Fruit fly (Drosophila melanogaster) whole organism, embryonic: ENCODE measurements around the gene Hmr.
A peak's percentile ranks its signal among the peaks of the same experiment; 100 is the strongest.

ENCODE experiments used
- Atf3 ChIP-seq: fragments of 200-800 bp; sonication (Bioruptor generic); optimal IDR thresholded peaks from 3 replicates; lab custom pipeline; 2016; ENCODE audit warnings: missing biosample characterization, missing genetic modification characterization
- Awh ChIP-seq: fragments of 200-800 bp; sonication (Bioruptor generic); IDR thresholded peaks from 2 replicates; pipeline ENCODE4, ENCODE4 v1.3.6; 2022; ENCODE audit warnings: missing biosample characterization, missing genetic modification characterization
- Bteb2 ChIP-seq: fragments of 200-800 bp; sonication (Bioruptor generic); optimal IDR thresholded peaks from 2 replicates; lab custom pipeline; 2016; ENCODE audit warnings: missing biosample characterization, missing genetic modification characterization
- CG10565 ChIP-seq: fragments of 200-800 bp; sonication (Bioruptor generic); optimal IDR thresholded peaks from 3 replicates; lab custom pipeline; 2016; ENCODE audit warnings: missing biosample characterization, mild to moderate bottlenecking, missing genetic modification characterization
- CG10654 ChIP-seq: fragments of 200-800 bp; sonication (Bioruptor generic); optimal IDR thresholded peaks from 2 replicates; lab custom pipeline; 2016; ENCODE audit warnings: missing biosample characterization, missing genetic modification characterization
- CG11247 ChIP-seq: fragments of 200-800 bp; sonication (Bioruptor generic); IDR thresholded peaks from 2 replicates; pipeline ENCODE4 v1.3.6; 2022; ENCODE audit warnings: missing biosample characterization, missing genetic modification characterization
- CG12391 ChIP-seq: fragments of 200-800 bp; sonication (Bioruptor generic); optimal IDR thresholded peaks from 3 replicates; lab custom pipeline; 2018; ENCODE audit warnings: missing biosample characterization, mild to moderate bottlenecking, missing genetic modification characterization, moderate library complexity
- CG14050 ChIP-seq: fragments of 200-800 bp; sonication (Bioruptor generic); IDR thresholded peaks from 3 replicates; pipeline ENCODE4 v1.3.6; 2022; ENCODE audit warnings: missing biosample characterization, missing genetic modification characterization
- CG15011 ChIP-seq: fragments of 200-800 bp; sonication (Bioruptor generic); optimal IDR thresholded peaks from 3 replicates; lab custom pipeline; 2018; ENCODE audit warnings: missing biosample characterization, mild to moderate bottlenecking, missing genetic modification characterization
- CG1529 ChIP-seq: fragments of 200-800 bp; sonication (Bioruptor generic); optimal IDR thresholded peaks from 3 replicates; lab custom pipeline; 2018; ENCODE audit warnings: missing biosample characterization, missing genetic modification characterization
- CG16779 ChIP-seq: fragments of 200-800 bp; sonication (Bioruptor generic); IDR thresholded peaks from 2 replicates; pipeline ENCODE4 v1.3.6; 2022; ENCODE audit warnings: missing biosample characterization, missing genetic modification characterization
- CG16815 ChIP-seq: fragments of 200-800 bp; sonication (Bioruptor generic); optimal IDR thresholded peaks from 3 replicates; lab custom pipeline; 2017; ENCODE audit warnings: missing biosample characterization, mild to moderate bottlenecking, missing genetic modification characterization
- CG17186 ChIP-seq: fragments of 200-800 bp; sonication (Bioruptor generic); optimal IDR thresholded peaks from 3 replicates; lab custom pipeline; 2017; ENCODE audit warnings: missing biosample characterization, missing genetic modification reagents, missing genetic modification characterization
- CG18764 ChIP-seq: fragments of 200-800 bp; sonication (Bioruptor generic); optimal IDR thresholded peaks from 3 replicates; lab custom pipeline; 2016; ENCODE audit warnings: missing biosample characterization, missing genetic modification characterization
- CG2129 ChIP-seq: fragments of 200-800 bp; sonication (Bioruptor generic); IDR thresholded peaks from 2 replicates; pipeline ENCODE4 v1.3.6; 2022; ENCODE audit warnings: missing biosample characterization, missing genetic modification characterization; ENCODE audit not compliant: partially characterized antibody
- CG2678 ChIP-seq: fragments of 200-800 bp; sonication (Bioruptor generic); optimal IDR thresholded peaks from 3 replicates; lab custom pipeline; 2019; ENCODE audit warnings: missing biosample characterization, mild to moderate bottlenecking, missing genetic modification characterization, moderate library complexity
- CG32767 ChIP-seq: fragments of 200-800 bp; sonication (Bioruptor generic); IDR thresholded peaks from 2 replicates; pipeline ENCODE4 v1.3.6; 2022; ENCODE audit warnings: missing biosample characterization, missing genetic modification characterization
- CG6254 ChIP-seq: fragments of 200-800 bp; sonication (Bioruptor generic); optimal IDR thresholded peaks from 3 replicates; lab custom pipeline; 2017; ENCODE audit warnings: mild to moderate bottlenecking, missing biosample characterization, missing genetic modification reagents, missing genetic modification characterization
- CG6689 ChIP-seq: fragments of 200-800 bp; sonication (Bioruptor generic); IDR thresholded peaks from 2 replicates; pipeline ENCODE4 v1.3.6; 2022; ENCODE audit warnings: missing biosample characterization, missing genetic modification characterization
- CG7786 ChIP-seq: fragments of 200-800 bp; sonication (Bioruptor generic); optimal IDR thresholded peaks from 2 replicates; lab custom pipeline; 2016; ENCODE audit warnings: missing biosample characterization, missing genetic modification characterization
- CG7963 ChIP-seq: fragments of 200-800 bp; sonication (Bioruptor generic); IDR thresholded peaks from 3 replicates; pipeline ENCODE4 v1.3.6; 2022; ENCODE audit warnings: missing biosample characterization, missing genetic modification characterization; ENCODE audit not compliant: partially characterized antibody
- CG8478 ChIP-seq: fragments of >200 bp; optimal IDR thresholded peaks from 2 replicates; lab custom pipeline; 2018
- CrebB ChIP-seq: fragments of 200-800 bp; sonication (Bioruptor generic); optimal IDR thresholded peaks from 3 replicates; lab custom pipeline; 2018; ENCODE audit warnings: missing biosample characterization, mild to moderate bottlenecking, missing genetic modification characterization
- Elba2 ChIP-seq: fragments of 200-800 bp; sonication (Bioruptor generic); optimal IDR thresholded peaks from 3 replicates; lab custom pipeline; 2016; ENCODE audit warnings: missing biosample characterization, missing genetic modification characterization
- H15 ChIP-seq: fragments of 200-800 bp; sonication (Bioruptor generic); IDR thresholded peaks from 3 replicates; pipeline ENCODE4 v1.3.6; 2022; ENCODE audit warnings: missing biosample characterization, missing genetic modification characterization
- Lim3 ChIP-seq: fragments of 200-800 bp; sonication (Bioruptor generic); IDR thresholded peaks from 2 replicates; pipeline ENCODE4 v1.3.6; 2022; ENCODE audit warnings: missing biosample characterization, missing genetic modification characterization
- NK7.1 ChIP-seq: fragments of 200-800 bp; sonication (Bioruptor generic); optimal IDR thresholded peaks from 3 replicates; lab custom pipeline; 2016; ENCODE audit warnings: missing biosample characterization, missing genetic modification characterization
- Oaz ChIP-seq: fragments of 200-800 bp; sonication (Bioruptor generic); IDR thresholded peaks from 2 replicates; pipeline ENCODE4 v1.3.6; 2022; ENCODE audit warnings: missing biosample characterization, missing genetic modification characterization
- Opbp ChIP-seq: fragments of 200-800 bp; sonication (Bioruptor generic); IDR thresholded peaks from 3 replicates; pipeline ENCODE4 v1.3.6; 2022; ENCODE audit warnings: missing biosample characterization, missing genetic modification characterization; ENCODE audit not compliant: partially characterized antibody
- Optix ChIP-seq: fragments of 200-800 bp; sonication (Bioruptor generic); IDR thresholded peaks from 3 replicates; pipeline ENCODE4 v1.3.6; 2022; ENCODE audit warnings: missing biosample characterization, missing genetic modification characterization
- Pdp1 ChIP-seq, 2 experiments: fragments of 200-800 bp; sonication (Bioruptor generic); optimal IDR thresholded peaks; 3 replicates each; lab custom pipeline; 2016; ENCODE audit warnings: missing biosample characterization in 2 of 2, missing genetic modification characterization in 2 of 2, mild to moderate bottlenecking in 1 of 2, moderate library complexity in 1 of 2
- Poxn ChIP-seq: fragments of 200-800 bp; sonication (Bioruptor generic); IDR thresholded peaks from 2 replicates; pipeline ENCODE4 v1.3.6; 2022; ENCODE audit warnings: missing biosample characterization, missing genetic modification characterization
- Scr ChIP-seq: fragments of 200-800 bp; sonication (Bioruptor generic); IDR thresholded peaks from 2 replicates; pipeline ENCODE4 v1.3.6; 2022; ENCODE audit warnings: missing biosample characterization, missing genetic modification characterization; ENCODE audit not compliant: partially characterized antibody
- Tbp ChIP-seq: fragments of >200 bp; optimal IDR thresholded peaks from 2 replicates; lab custom pipeline; 2018; ENCODE audit warnings: missing biosample characterization, missing genetic modification characterization
- ara ChIP-seq: fragments of 200-800 bp; sonication (Bioruptor generic); IDR thresholded peaks from 2 replicates; pipeline ENCODE4 v1.3.6; 2022; ENCODE audit warnings: missing biosample characterization, missing genetic modification characterization
- ase ChIP-seq: fragments of 200-800 bp; sonication (Bioruptor generic); IDR thresholded peaks from 3 replicates; pipeline ENCODE4 v1.3.6; 2022; ENCODE audit warnings: missing biosample characterization, missing genetic modification characterization
- ash1 ChIP-seq: fragments of 200-800 bp; sonication (Bioruptor generic); optimal IDR thresholded peaks from 2 replicates; lab custom pipeline; 2018; ENCODE audit warnings: missing biosample characterization, mild to moderate bottlenecking, missing genetic modification characterization
- bab2 ChIP-seq: fragments of 200-800 bp; sonication (Bioruptor generic); optimal IDR thresholded peaks from 2 replicates; lab custom pipeline; 2016; ENCODE audit warnings: missing biosample characterization, missing genetic modification characterization
- ci ChIP-seq: fragments of 200-800 bp; sonication (Bioruptor generic); IDR thresholded peaks from 3 replicates; pipeline ENCODE4 v1.3.6; 2022; ENCODE audit warnings: missing biosample characterization, missing genetic modification characterization
- fru ChIP-seq: fragments of >200 bp; optimal IDR thresholded peaks from 2 replicates; lab custom pipeline; 2017
- ftz-f1 ChIP-seq: fragments of 200-800 bp; sonication (Bioruptor generic); optimal IDR thresholded peaks from 2 replicates; lab custom pipeline; 2016; ENCODE audit warnings: missing biosample characterization, missing genetic modification characterization
- grn ChIP-seq: fragments of 200-800 bp; sonication (Bioruptor generic); optimal IDR thresholded peaks from 3 replicates; lab custom pipeline; 2017; ENCODE audit warnings: missing biosample characterization, missing genetic modification characterization
- ham ChIP-seq: fragments of 200-800 bp; sonication (Bioruptor generic); IDR thresholded peaks from 2 replicates; pipeline ENCODE4 v1.3.6; 2022; ENCODE audit warnings: missing biosample characterization, missing genetic modification characterization
- inv ChIP-seq: fragments of 200-800 bp; sonication (Bioruptor generic); IDR thresholded peaks from 2 replicates; pipeline ENCODE4 v1.3.6; 2022; ENCODE audit warnings: missing biosample characterization, missing genetic modification characterization; ENCODE audit not compliant: partially characterized antibody
- nau ChIP-seq: fragments of 200-800 bp; sonication (Bioruptor generic); optimal IDR thresholded peaks from 3 replicates; lab custom pipeline; 2017; ENCODE audit warnings: missing biosample characterization, mild to moderate bottlenecking, missing genetic modification characterization, missing genetic modification reagents
- oc ChIP-seq: fragments of 200-800 bp; sonication (Bioruptor generic); optimal IDR thresholded peaks from 2 replicates; lab custom pipeline; 2018; ENCODE audit warnings: missing biosample characterization, mild to moderate bottlenecking, missing genetic modification characterization, moderate library complexity
- odd ChIP-seq: fragments of 200-800 bp; sonication (Bioruptor generic); optimal IDR thresholded peaks from 2 replicates; lab custom pipeline; 2017; ENCODE audit warnings: missing biosample characterization, mild to moderate bottlenecking, missing genetic modification characterization
- psq ChIP-seq: fragments of 200-800 bp; sonication (Bioruptor generic); optimal IDR thresholded peaks from 2 replicates; lab custom pipeline; 2017; ENCODE audit warnings: missing biosample characterization, missing genetic modification characterization
- seq ChIP-seq: fragments of 200-800 bp; sonication (Bioruptor generic); IDR thresholded peaks from 2 replicates; pipeline ENCODE4 v1.3.6; 2022; ENCODE audit warnings: missing biosample characterization, missing genetic modification characterization
- tio ChIP-seq: fragments of 200-800 bp; sonication (Bioruptor generic); optimal IDR thresholded peaks from 2 replicates; lab custom pipeline; 2017; ENCODE audit warnings: missing biosample characterization, missing genetic modification characterization, inconsistent platforms
- twi ChIP-seq: fragments of 200-800 bp; optimal IDR thresholded peaks from 2 replicates; lab custom pipeline; 2019; ENCODE audit warnings: missing biosample characterization, mild to moderate bottlenecking, missing genetic modification characterization, moderate library complexity
- vfl ChIP-seq: fragments of 200-800 bp; sonication (Bioruptor generic); optimal IDR thresholded peaks from 2 replicates; lab custom pipeline; 2016; ENCODE audit warnings: missing biosample characterization, missing genetic modification characterization
- zfh1 ChIP-seq: fragments of 200-800 bp; sonication (Bioruptor generic); IDR thresholded peaks from 3 replicates; pipeline ENCODE4 v1.3.6; 2022; ENCODE audit warnings: missing biosample characterization, missing genetic modification characterization

Hmr gene

dm6 chrX:10561433-10561832 is 34.2 kb downstream of the Hmr start (continued):
- TF ChIP-seq CG15011 (GFP tag; lab: Kevin White, UChicago) (peak; percentile 40), CG18764 (GFP tag; lab: Kevin White, UChicago) (no peak), twi (tag; lab: Kevin White, UChicago) (no peak), Tbp (GFP tag; lab: Kevin White, UChicago) (no peak), Lim3 (GFP tag; lab: Robert Waterston, UW) (no peak), CG2129 (no peak), oc (tag; lab: Kevin White, UChicago) (peak; percentile 20), grn (GFP tag; lab: Kevin White, UChicago) (no peak), CG10565 (no peak), ash1 (no peak), ci (GFP tag; lab: Robert Waterston, UW) (no peak), Awh (no peak), CG12391 (tag; lab: Kevin White, UChicago) (peak; percentile 64), ham (GFP tag; lab: Robert Waterston, UW) (no peak), CG11247 (GFP tag; lab: Robert Waterston, UW) (no peak), H15 (GFP tag; lab: Robert Waterston, UW) (no peak), CG8478 (lab: Kevin White, UChicago) (no peak), Optix (GFP tag; lab: Robert Waterston, UW) (no peak), ase (GFP tag; lab: Robert Waterston, UW) (no peak), odd (GFP tag; lab: Kevin White, UChicago) (no peak), CG6254 (GFP tag; lab: Kevin White, UChicago) (no peak), bab2 (GFP tag; lab: Kevin White, UChicago) (no peak), CrebB (tag; lab: Kevin White, UChicago) (no peak), ftz-f1 (no peak), CG1529 (GFP tag; lab: Kevin White, UChicago) (peak; percentile 11), nau (GFP tag; lab: Kevin White, UChicago) (peak; percentile 44), seq (GFP tag; lab: Robert Waterston, UW) (peak; percentile 41; the same call in 1 of the 2 replicates), CG6689 (GFP tag; lab: Robert Waterston, UW) (peak; percentile 53), CG14050 (GFP tag; lab: Robert Waterston, UW) (no peak), Elba2 (no peak), CG32767 (GFP tag; lab: Robert Waterston, UW) (peak; percentile 33; the same call in 1 of the 2 replicates), CG7786 (GFP tag; lab: Kevin White, UChicago) (no peak), Oaz (no peak), CG7963 (GFP tag; lab: Robert Waterston, UW) (no peak), inv (GFP tag; lab: Robert Waterston, UW) (no peak), CG16815 (GFP tag; lab: Kevin White, UChicago) (peak; percentile 2), CG16779 (GFP tag; lab: Robert Waterston, UW) (no peak), CG10654 (no peak), tio (GFP tag; lab: Kevin White, UChicago) (peak; percentile 25), Opbp (GFP tag; lab: Robert Waterston, UW) (no peak), Bteb2 (GFP tag; lab: Kevin White, UChicago) (no peak), zfh1 (GFP tag; lab: Robert Waterston, UW) (no peak), vfl (GFP tag; lab: Kevin White, UChicago) (no peak), fru (lab: Kevin White, UChicago) (no peak), psq (GFP tag; lab: Kevin White, UChicago) (no peak), Scr (GFP tag; lab: Robert Waterston, UW) (no peak), Pdp1 (GFP tag; optimal IDR thresholded peaks at IDR 0.05; lab: Kevin White, UChicago) (peak in 1 of 2 experiments; percentile 2), ara (GFP tag; lab: Robert Waterston, UW) (no peak), Atf3 (no peak), CG2678 (peak; percentile 76), Poxn (GFP tag; lab: Robert Waterston, UW) (no peak), CG17186 (no peak), NK7.1 (no peak)
